Fruit fly (Drosophila melanogaster) whole organism, embryonic: ENCODE data around the gene Targ1.

ENCODE experiments used
- Awh ChIP-seq: fragments of 200-800 bp; sonication (Bioruptor generic); IDR thresholded peaks from 2 replicates; pipeline ENCODE4, ENCODE4 v1.3.6; 2022; ENCODE audit warnings: missing biosample characterization, missing genetic modification characterization
- Blimp-1 ChIP-seq: fragments of 200-800 bp; sonication (Bioruptor generic); optimal IDR thresholded peaks from 3 replicates; lab custom pipeline; 2018; ENCODE audit warnings: missing biosample characterization, missing genetic modification characterization, mild to moderate bottlenecking, moderate library complexity, missing genetic modification reagents
- CG10274 ChIP-seq: fragments of 200-800 bp; sonication (Bioruptor generic); optimal IDR thresholded peaks from 3 replicates; lab custom pipeline; 2017; ENCODE audit warnings: missing biosample characterization, mild to moderate bottlenecking, missing genetic modification characterization
- CG10565 ChIP-seq: fragments of 200-800 bp; sonication (Bioruptor generic); optimal IDR thresholded peaks from 3 replicates; lab custom pipeline; 2016; ENCODE audit warnings: missing biosample characterization, mild to moderate bottlenecking, missing genetic modification characterization
- CG10654 ChIP-seq: fragments of 200-800 bp; sonication (Bioruptor generic); optimal IDR thresholded peaks from 2 replicates; lab custom pipeline; 2016; ENCODE audit warnings: missing biosample characterization, missing genetic modification characterization
- CG11093 ChIP-seq: fragments of 200-800 bp; sonication (Bioruptor generic); IDR thresholded peaks from 3 replicates; pipeline ENCODE4 v1.3.6; 2022; ENCODE audit warnings: missing biosample characterization, missing genetic modification characterization
- CG14441 ChIP-seq: fragments of 200-800 bp; sonication (Bioruptor generic); IDR thresholded peaks from 2 replicates; pipeline ENCODE4 v1.3.6; 2022; ENCODE audit warnings: missing biosample characterization, missing genetic modification characterization
- CG17328 ChIP-seq: fragments of 200-800 bp; sonication (Bioruptor generic); IDR thresholded peaks from 2 replicates; pipeline ENCODE4 v1.3.6; 2022; ENCODE audit warnings: missing biosample characterization, missing genetic modification characterization
- CG18262 ChIP-seq: fragments of 200-800 bp; optimal IDR thresholded peaks from 3 replicates; lab custom pipeline; 2019; ENCODE audit warnings: missing biosample characterization, mild to moderate bottlenecking, missing genetic modification characterization, moderate library complexity
- CG2199 ChIP-seq: fragments of 200-800 bp; sonication (Bioruptor generic); IDR thresholded peaks from 3 replicates; pipeline ENCODE4 v1.3.6; 2022; ENCODE audit warnings: missing biosample characterization, missing genetic modification characterization
- CG2678 ChIP-seq: fragments of 200-800 bp; sonication (Bioruptor generic); optimal IDR thresholded peaks from 3 replicates; lab custom pipeline; 2019; ENCODE audit warnings: missing biosample characterization, mild to moderate bottlenecking, missing genetic modification characterization, moderate library complexity
- CG6175 ChIP-seq: fragments of 200-800 bp; sonication (Bioruptor generic); IDR thresholded peaks from 3 replicates; pipeline ENCODE4 v1.3.6; 2022; ENCODE audit warnings: missing biosample characterization, missing genetic modification characterization
- CG6791 ChIP-seq: fragments of 200-800 bp; sonication (Bioruptor generic); IDR thresholded peaks from 3 replicates; pipeline ENCODE4 v1.3.6; 2022; ENCODE audit warnings: missing biosample characterization, missing genetic modification characterization; ENCODE audit not compliant: partially characterized antibody
- CG7987 ChIP-seq: fragments of 200-800 bp; sonication (Bioruptor generic); optimal IDR thresholded peaks from 2 replicates; lab custom pipeline; 2018; ENCODE audit warnings: missing biosample characterization, mild to moderate bottlenecking, missing genetic modification characterization, moderate library complexity
- CG8478 ChIP-seq: fragments of >200 bp; optimal IDR thresholded peaks from 2 replicates; lab custom pipeline; 2018
- Chrac-16 ChIP-seq: fragments of 200-800 bp; sonication (Bioruptor generic); optimal IDR thresholded peaks from 3 replicates; lab custom pipeline; 2016; ENCODE audit warnings: missing biosample characterization, missing genetic modification characterization
- Deaf1 ChIP-seq: fragments of 200-800 bp; optimal IDR thresholded peaks from 3 replicates; lab custom pipeline; 2019; ENCODE audit warnings: missing biosample characterization, mild to moderate bottlenecking, missing genetic modification characterization, moderate library complexity
- Dek ChIP-seq: fragments of 200-800 bp; sonication (Bioruptor generic); optimal IDR thresholded peaks from 3 replicates; lab custom pipeline; 2019; ENCODE audit warnings: missing biosample characterization, mild to moderate bottlenecking, missing genetic modification characterization, moderate library complexity
- Dref ChIP-seq: fragments of 200-800 bp; sonication (Bioruptor generic); IDR thresholded peaks from 2 replicates; pipeline ENCODE4 v1.3.6; 2022; ENCODE audit warnings: missing biosample characterization, missing genetic modification characterization
- Drgx ChIP-seq: fragments of 200-800 bp; sonication (Bioruptor generic); IDR thresholded peaks from 2 replicates; pipeline ENCODE4 v1.3.6; 2022; ENCODE audit warnings: missing biosample characterization, missing genetic modification characterization
- Eip74EF ChIP-seq, 2 experiments: fragments of 200-800 bp in 1 of 2; fragments of >200 bp in 1 of 2; sonication (Bioruptor generic) in 1 of 2; optimal IDR thresholded peaks; 2 replicates each; lab custom pipeline; 2017 to 2019; ENCODE audit warnings: missing biosample characterization in 2 of 2, missing genetic modification characterization in 2 of 2, mild to moderate bottlenecking in 1 of 2, moderate library complexity in 1 of 2
- Ets65A ChIP-seq: fragments of 200-800 bp; sonication (Bioruptor generic); peaks from one replicate; lab custom pipeline; 2016; ENCODE audit warnings: missing biosample characterization, missing genetic modification characterization
- HLH54F ChIP-seq: fragments of 200-800 bp; sonication (Bioruptor generic); optimal IDR thresholded peaks from 3 replicates; lab custom pipeline; 2016; ENCODE audit warnings: missing biosample characterization, missing genetic modification characterization
- Hr78 ChIP-seq, 2 experiments: fragments of 200-800 bp in 1 of 2; fragments of >200 bp in 1 of 2; sonication (Bioruptor generic) in 1 of 2; optimal IDR thresholded peaks; 2 replicates each; lab custom pipeline; 2017 to 2019; ENCODE audit warnings: missing biosample characterization in 2 of 2, missing genetic modification characterization in 2 of 2, mild to moderate bottlenecking in 1 of 2, moderate library complexity in 1 of 2
- Kr ChIP-seq: fragments of 200-800 bp; sonication (Bioruptor generic); optimal IDR thresholded peaks from 2 replicates; lab custom pipeline; 2017; ENCODE audit warnings: missing biosample characterization, mild to moderate bottlenecking, missing genetic modification characterization
- Nf-YB ChIP-seq: fragments of 200-800 bp; sonication (Bioruptor generic); optimal IDR thresholded peaks from 3 replicates; lab custom pipeline; 2019; ENCODE audit warnings: missing biosample characterization, mild to moderate bottlenecking, missing genetic modification characterization, moderate library complexity
- NfI ChIP-seq: fragments of 200-800 bp; sonication (Bioruptor generic); optimal IDR thresholded peaks from 3 replicates; lab custom pipeline; 2018; ENCODE audit warnings: missing biosample characterization, mild to moderate bottlenecking, missing genetic modification characterization, moderate library complexity
- Pdp1 ChIP-seq, 2 experiments: fragments of 200-800 bp; sonication (Bioruptor generic); optimal IDR thresholded peaks; 3 replicates each; lab custom pipeline; 2016; ENCODE audit warnings: missing biosample characterization in 2 of 2, missing genetic modification characterization in 2 of 2, mild to moderate bottlenecking in 1 of 2, moderate library complexity in 1 of 2
- Sry-β ChIP-seq: fragments of 200-800 bp; sonication (Bioruptor generic); optimal IDR thresholded peaks from 2 replicates; lab custom pipeline; 2018; ENCODE audit warnings: missing biosample characterization, mild to moderate bottlenecking, missing genetic modification characterization, moderate library complexity
- TFAM ChIP-seq: fragments of 200-800 bp; sonication (Bioruptor generic); optimal IDR thresholded peaks from 2 replicates; lab custom pipeline; 2017; ENCODE audit warnings: missing biosample characterization, missing genetic modification characterization, inconsistent platforms
- Trl ChIP-seq, 3 experiments: fragments of >200 bp in 2 of 3; fragments of 200-800 bp in 1 of 3; sonication (Bioruptor generic) in 1 of 3; optimal IDR thresholded peaks; 2 replicates in 1 of 3; 3 replicates in 2 of 3; lab custom pipeline; 2016 to 2017; ENCODE audit warnings: missing biosample characterization in 1 of 3, missing genetic modification characterization in 1 of 3
- Xbp1 ChIP-seq: fragments of 200-800 bp; sonication (Bioruptor generic); optimal IDR thresholded peaks from 3 replicates; lab custom pipeline; 2016; ENCODE audit warnings: missing biosample characterization, mild to moderate bottlenecking, missing genetic modification characterization
- cg ChIP-seq: fragments of 200-800 bp; sonication (Bioruptor generic); optimal IDR thresholded peaks from 3 replicates; lab custom pipeline; 2019; ENCODE audit warnings: missing biosample characterization, mild to moderate bottlenecking, missing genetic modification characterization, moderate library complexity
- chif ChIP-seq, 2 experiments: fragments of 200-800 bp; sonication (Bioruptor generic); optimal IDR thresholded peaks; 3 replicates each; lab custom pipeline; 2016; ENCODE audit warnings: missing biosample characterization in 2 of 2, missing genetic modification characterization in 2 of 2
- crol ChIP-seq: fragments of 200-800 bp; sonication (Bioruptor generic); IDR thresholded peaks from 2 replicates; pipeline ENCODE4 v1.3.6; 2022; ENCODE audit warnings: missing biosample characterization, missing genetic modification characterization
- ind ChIP-seq: fragments of 200-800 bp; sonication (Bioruptor generic); optimal IDR thresholded peaks from 3 replicates; lab custom pipeline; 2016; ENCODE audit warnings: missing biosample characterization, missing genetic modification characterization
- mam ChIP-seq: fragments of 200-800 bp; sonication (Bioruptor generic); optimal IDR thresholded peaks from 3 replicates; lab custom pipeline; 2016; ENCODE audit warnings: missing biosample characterization, missing genetic modification characterization
- mld ChIP-seq: fragments of 200-800 bp; sonication (Bioruptor generic); IDR thresholded peaks from 3 replicates; pipeline ENCODE4 v1.3.6; 2022; ENCODE audit warnings: missing biosample characterization, missing genetic modification characterization; ENCODE audit not compliant: partially characterized antibody
- prd ChIP-seq, 3 experiments: fragments of >200 bp in 2 of 3; fragments of 200-800 bp in 1 of 3; sonication (Bioruptor generic) in 1 of 3; optimal IDR thresholded peaks in 2 of 3; IDR thresholded peaks in 1 of 3; 2 replicates in 2 of 3; 3 replicates in 1 of 3; pipeline versions ENCODE4 v1.3.6 to Lab custom; 2017 to 2022; ENCODE audit warnings: missing biosample characterization in 1 of 3, missing genetic modification characterization in 1 of 3
- row ChIP-seq: fragments of 200-800 bp; sonication (Bioruptor generic); IDR thresholded peaks from 3 replicates; pipeline ENCODE4 v1.3.6; 2022; ENCODE audit warnings: missing biosample characterization, missing genetic modification characterization
- sc ChIP-seq, 3 experiments: fragments of >200 bp in 2 of 3; fragments of 200-800 bp in 1 of 3; sonication (Bioruptor generic) in 1 of 3; optimal IDR thresholded peaks; 2 replicates in 2 of 3; 3 replicates in 1 of 3; lab custom pipeline; 2017; ENCODE audit warnings: mild to moderate bottlenecking in 1 of 3, missing biosample characterization in 1 of 3, missing genetic modification characterization in 1 of 3, missing genetic modification reagents in 1 of 3
- sisA ChIP-seq: fragments of 200-800 bp; sonication (Bioruptor generic); IDR thresholded peaks from 2 replicates; pipeline ENCODE4 v1.3.6; 2022; ENCODE audit warnings: missing biosample characterization, missing genetic modification characterization
- slou ChIP-seq: fragments of 200-800 bp; sonication (Bioruptor generic); optimal IDR thresholded peaks from 3 replicates; lab custom pipeline; 2016; ENCODE audit warnings: missing biosample characterization, missing genetic modification characterization
- so ChIP-seq: fragments of 200-800 bp; sonication (Bioruptor generic); IDR thresholded peaks from 3 replicates; pipeline ENCODE4 v1.3.6; 2022; ENCODE audit warnings: missing biosample characterization, missing genetic modification characterization
- unpg ChIP-seq: fragments of 200-800 bp; sonication (Bioruptor generic); optimal IDR thresholded peaks from 3 replicates; lab custom pipeline; 2018; ENCODE audit warnings: missing biosample characterization, mild to moderate bottlenecking, missing genetic modification characterization, moderate library complexity
- wek ChIP-seq: fragments of 200-800 bp; sonication (Bioruptor generic); optimal IDR thresholded peaks from 3 replicates; lab custom pipeline; 2018; ENCODE audit warnings: missing biosample characterization, mild to moderate bottlenecking, missing genetic modification characterization, moderate library complexity
- z ChIP-seq: fragments of 200-800 bp; sonication (Bioruptor generic); IDR thresholded peaks from 3 replicates; pipeline ENCODE4 v1.3.6; 2022; ENCODE audit warnings: missing biosample characterization, missing genetic modification characterization

The Targ1 gene

dm6 chr3L:21225642-21226041 lies 23.0 kb upstream of the Targ1 start (continued):
- TF ChIP-seq ind (GFP tag; lab: Kevin White, UChicago) (no peak), chif (GFP tag; optimal IDR thresholded peaks at IDR 0.05; lab: Kevin White, UChicago) (no peak), CG10654 (no peak), slou (GFP tag; lab: Kevin White, UChicago) (no peak), Sry-β (GFP tag; lab: Kevin White, UChicago) (no peak), mam (GFP tag; lab: Kevin White, UChicago) (no peak), sc (optimal IDR thresholded peaks at IDR 0.05; lab: Kevin White, UChicago) (no peak), sc (GFP tag; optimal IDR thresholded peaks at IDR 0.05; lab: Kevin White, UChicago) (no peak), Blimp-1 (GFP tag; lab: Kevin White, UChicago) (no peak), Awh (no peak), CG17328 (GFP tag; lab: Robert Waterston, UW) (no peak), TFAM (GFP tag; lab: Kevin White, UChicago) (no peak)

DNA sequence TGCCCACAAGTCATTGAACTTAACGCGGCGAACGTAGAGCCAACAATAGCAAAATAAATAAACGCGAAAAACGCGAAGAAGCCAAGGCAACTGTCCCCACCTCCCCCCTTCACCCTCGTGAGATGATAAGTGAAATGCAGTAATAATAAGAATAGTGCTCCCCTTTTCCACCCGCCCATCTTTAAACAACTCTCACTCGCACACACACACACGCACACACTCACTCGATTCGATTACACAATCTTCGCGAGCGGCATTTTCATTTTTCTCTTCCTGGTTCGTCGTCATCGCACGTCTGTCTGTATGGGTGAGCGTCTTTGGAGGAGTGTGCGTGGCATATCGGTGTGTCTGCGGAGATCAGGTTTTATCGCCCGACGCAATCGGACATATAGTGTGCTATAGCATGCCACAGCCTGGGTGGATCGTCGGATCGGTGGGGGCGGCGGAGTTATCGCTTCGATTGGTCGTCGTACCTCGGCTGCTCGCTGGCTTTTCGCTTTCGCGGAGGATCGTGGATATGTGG lies 22.1 kb upstream of the Targ1 start:
- no peak for TF ChIP-seq CG11093 (GFP tag; lab: Robert Waterston, UW)
- 0 out of 3 replicates have a peak, but pooled peaks have one; percentile 11 for TF ChIP-seq row (GFP tag; lab: Robert Waterston, UW)
- peak; percentile 80 for TF ChIP-seq crol (GFP tag; lab: Robert Waterston, UW)
- TF ChIP-seq Blimp-1 (GFP tag; lab: Kevin White, UChicago) = peak; percentile 15
- no peak for TF ChIP-seq CG2678 (tag; lab: Kevin White, UChicago)
- no peak for TF ChIP-seq sisA (GFP tag; lab: Robert Waterston, UW)
- TF ChIP-seq z (GFP tag; lab: Robert Waterston, UW) = peak; percentile 81; the same call in 2 of the 3 replicates
- TF ChIP-seq Deaf1 (tag; lab: Kevin White, UChicago) = peak; percentile 68
- TF ChIP-seq CG14441 (GFP tag; lab: Robert Waterston, UW) = no peak
- TF ChIP-seq CG2199 (GFP tag; lab: Robert Waterston, UW) = no peak
- no peak for TF ChIP-seq CG18262 (tag; lab: Kevin White, UChicago)
- peak in 1 of 2 experiments; percentile 95 for TF ChIP-seq Pdp1 (GFP tag; optimal IDR thresholded peaks at IDR 0.05; lab: Kevin White, UChicago)
- TF ChIP-seq NfI (GFP tag; lab: Kevin White, UChicago) = no peak
- TF ChIP-seq CG8478 = peak; percentile 60
- 0 out of 3 replicates have a peak, but pooled peaks have one; percentile 8 for TF ChIP-seq CG6175 (GFP tag; lab: Robert Waterston, UW)
- 0 out of 3 replicates have a peak, but pooled peaks have one; percentile 39 for TF ChIP-seq CG6791
- no peak for TF ChIP-seq wek
- TF ChIP-seq CG10274 = no peak
- TF ChIP-seq cg = peak; percentile 76
- TF ChIP-seq Hr78 (GFP tag; optimal IDR thresholded peaks at IDR 0.05; lab: Kevin White, UChicago) = no peak
- no peak for TF ChIP-seq CG10565
- TF ChIP-seq Drgx = peak; percentile 18; the same call in 1 of the 2 replicates
- peak; percentile 31 for TF ChIP-seq Ets65A (GFP tag; lab: Kevin White, UChicago)
- TF ChIP-seq Chrac-16 (GFP tag; lab: Kevin White, UChicago) = no peak
- TF ChIP-seq HLH54F (GFP tag; lab: Kevin White, UChicago) = no peak
- peak; percentile 5 for TF ChIP-seq Nf-YB (GFP tag; lab: Kevin White, UChicago)
- no peak for TF ChIP-seq Dref (GFP tag; lab: Robert Waterston, UW)
- TF ChIP-seq Dek (tag; lab: Kevin White, UChicago) = no peak
- no peak for TF ChIP-seq mld (GFP tag; lab: Robert Waterston, UW)
- TF ChIP-seq Kr (GFP tag; lab: Kevin White, UChicago) = no peak
- TF ChIP-seq unpg (GFP tag; lab: Kevin White, UChicago) = no peak
- 0 out of 3 replicates have a peak, but pooled peaks have one; percentile 16 for TF ChIP-seq so (GFP tag; lab: Robert Waterston, UW)
- TF ChIP-seq Eip74EF (GFP tag; optimal IDR thresholded peaks at IDR 0.05; lab: Kevin White, UChicago) = peak in 1 of 2 experiments; percentile 87
- peak; percentile 52 for TF ChIP-seq Xbp1 (GFP tag; lab: Kevin White, UChicago)
- TF ChIP-seq prd (optimal IDR thresholded peaks at IDR 0.05; lab: Kevin White, UChicago) = no peak
- TF ChIP-seq prd (GFP tag; IDR thresholded peaks at IDR 0.05; lab: Robert Waterston, UW) = no peak
- no peak for TF ChIP-seq CG7987 (GFP tag; lab: Kevin White, UChicago)
- TF ChIP-seq Trl (optimal IDR thresholded peaks at IDR 0.05; lab: Kevin White, UChicago) = peak in 1 of 2 experiments; percentile 11
- TF ChIP-seq Trl (GFP tag; optimal IDR thresholded peaks at IDR 0.05; lab: Kevin White, UChicago) = no peak
